Worm (Caenorhabditis elegans) whole organism, L4 larva: ENCODE results near the gene rop-1.

Experiments used
- F10B5.3 ChIP-seq: sonication (generic microtip); optimal IDR thresholded peaks from 2 replicates; lab custom pipeline; 2016; ENCODE audit warnings: mild to moderate bottlenecking, missing genetic modification characterization, missing compliant biosample characterization
- F44E2.7 ChIP-seq: fragments of 200-800 bp; sonication (Bioruptor generic); IDR thresholded peaks from 2 replicates; pipeline ENCODE4 v2.1.2; 2022; ENCODE audit warnings: missing genetic modification characterization, missing compliant biosample characterization
- Y105C5A.15 ChIP-seq: fragments of 200-800 bp; sonication (Bioruptor generic); IDR thresholded peaks from 2 replicates; pipeline ENCODE4 v1.3.6; 2022; ENCODE audit warnings: missing genetic modification characterization, missing compliant biosample characterization
- ZK546.5 ChIP-seq, 2 experiments: sonication (generic microtip); optimal IDR thresholded peaks; 2 replicates each; lab custom pipeline; 2017; ENCODE audit warnings: missing biosample characterization in 2 of 2, missing genetic modification characterization in 2 of 2
- ama-1 ChIP-seq: fragments of 150-350 bp; optimal IDR thresholded peaks from 2 replicates; lab custom pipeline; 2014; ENCODE audit warnings: inconsistent platforms, mixed read lengths
- attf-4 ChIP-seq: sonication (generic microtip); optimal IDR thresholded peaks from 3 replicates; lab custom pipeline; 2017; ENCODE audit warnings: missing biosample characterization, missing genetic modification characterization
- ceh-20 ChIP-seq: fragments of 200-800 bp; sonication (Bioruptor generic); IDR thresholded peaks from 2 replicates; pipeline ENCODE4 v1.3.6; 2022; ENCODE audit warnings: missing genetic modification reagents, missing genetic modification characterization, missing compliant biosample characterization
- ceh-44 ChIP-seq: fragments of 200-800 bp; sonication (Bioruptor generic); IDR thresholded peaks from 2 replicates; pipeline ENCODE4 v1.3.6; 2022; ENCODE audit warnings: missing genetic modification reagents, missing genetic modification characterization, missing compliant biosample characterization
- ctbp-1 ChIP-seq: fragments of 200-800 bp; sonication (Bioruptor generic); IDR thresholded peaks from 2 replicates; pipeline ENCODE4 v1.3.6; 2022; ENCODE audit warnings: missing genetic modification reagents, missing genetic modification characterization, missing compliant biosample characterization
- dmd-8 ChIP-seq: fragments of 200-800 bp; sonication (Bioruptor generic); IDR thresholded peaks from 2 replicates; pipeline ENCODE4 v1.3.6; 2022; ENCODE audit warnings: missing genetic modification characterization, missing compliant biosample characterization
- dmd-9 ChIP-seq: fragments of 200-800 bp; sonication (Bioruptor generic); IDR thresholded peaks from 2 replicates; pipeline ENCODE4 v1.3.6; 2022; ENCODE audit warnings: missing genetic modification reagents, missing genetic modification characterization, missing compliant biosample characterization
- fkh-10 ChIP-seq: fragments of 150-350 bp; optimal IDR thresholded peaks from 2 replicates; lab custom pipeline; 2014; ENCODE audit warnings: missing biosample characterization, missing genetic modification reagents, missing genetic modification characterization
- fos-1 ChIP-seq: fragments of 150-350 bp; optimal IDR thresholded peaks from 2 replicates; lab custom pipeline; 2014; ENCODE audit warnings: missing biosample characterization, missing genetic modification characterization
- gei-8 ChIP-seq: fragments of 200-800 bp; sonication (Bioruptor generic); optimal IDR thresholded peaks from 2 replicates; lab custom pipeline; 2018; ENCODE audit warnings: mild to moderate bottlenecking, missing genetic modification characterization, missing compliant biosample characterization
- lim-7 ChIP-seq: fragments of 200-800 bp; sonication (Bioruptor generic); IDR thresholded peaks from 2 replicates; pipeline ENCODE4 v1.3.6; 2022; ENCODE audit warnings: missing genetic modification characterization, missing compliant biosample characterization
- lir-3 ChIP-seq: sonication (generic microtip); optimal IDR thresholded peaks from 2 replicates; lab custom pipeline; 2016; ENCODE audit warnings: mild to moderate bottlenecking, missing genetic modification characterization, missing compliant biosample characterization
- mdl-1 ChIP-seq, 2 experiments: fragments of 150-350 bp in 1 of 2; sonication (generic microtip) in 1 of 2; optimal IDR thresholded peaks; 2 replicates each; lab custom pipeline; 2014 to 2017; ENCODE audit warnings: missing biosample characterization in 2 of 2, missing genetic modification characterization in 2 of 2
- mdt-29 ChIP-seq: fragments of 200-800 bp; sonication (Bioruptor generic); IDR thresholded peaks from 2 replicates; pipeline ENCODE4 v1.3.6; 2022; ENCODE audit warnings: missing genetic modification reagents, missing genetic modification characterization, missing compliant biosample characterization
- mep-1 ChIP-seq: fragments of 150-350 bp; sonication (generic microtip); optimal IDR thresholded peaks from 3 replicates; lab custom pipeline; 2014; ENCODE audit warnings: missing biosample characterization, missing genetic modification characterization
- mxl-2 ChIP-seq: fragments of 200-800 bp; sonication (Bioruptor generic); conservative IDR thresholded peaks from 2 replicates; pipeline ENCODE4 v1.3.6; 2022; ENCODE audit warnings: missing genetic modification reagents, missing genetic modification characterization, missing compliant biosample characterization
- nhr-11 ChIP-seq: fragments of 150-350 bp; optimal IDR thresholded peaks from 2 replicates; lab custom pipeline; 2014; ENCODE audit warnings: missing biosample characterization, missing genetic modification characterization
- nhr-111 ChIP-seq: fragments of 200-800 bp; sonication (Bioruptor generic); optimal IDR thresholded peaks from 2 replicates; lab custom pipeline; 2018; ENCODE audit warnings: mild to moderate bottlenecking, missing genetic modification characterization, missing compliant biosample characterization
- nhr-25 ChIP-seq: sonication (generic microtip); optimal IDR thresholded peaks from 2 replicates; lab custom pipeline; 2017; ENCODE audit warnings: missing genetic modification characterization, mild to moderate bottlenecking, missing compliant biosample characterization, antibody characterized with exemption, moderate library complexity, borderline replicate concordance; ENCODE audit not compliant: insufficient read depth
- nhr-28 ChIP-seq: fragments of 150-350 bp; optimal IDR thresholded peaks from 2 replicates; lab custom pipeline; 2014; ENCODE audit warnings: missing biosample characterization, missing genetic modification characterization
- nhr-42 ChIP-seq: fragments of 200-800 bp; sonication (Bioruptor generic); IDR thresholded peaks from 2 replicates; pipeline ENCODE4 v1.3.6; 2022; ENCODE audit warnings: missing genetic modification characterization, missing compliant biosample characterization
- nhr-77 ChIP-seq: fragments of 150-350 bp; optimal IDR thresholded peaks from 2 replicates; lab custom pipeline; 2014; ENCODE audit warnings: missing biosample characterization, missing genetic modification characterization
- pha-4 ChIP-seq, 2 experiments: fragments of 150-350 bp in 1 of 2; fragments of 200-800 bp in 1 of 2; sonication (Bioruptor generic) in 1 of 2; IDR thresholded peaks in 1 of 2; optimal IDR thresholded peaks in 1 of 2; 2 replicates each; pipeline versions ENCODE4 v1.3.6 to Lab custom; 2014 to 2022; ENCODE audit warnings: missing genetic modification characterization in 2 of 2, missing genetic modification reagents in 2 of 2, missing biosample characterization in 1 of 2, missing compliant biosample characterization in 1 of 2
- pqm-1 ChIP-seq: sonication (generic microtip); optimal IDR thresholded peaks from 2 replicates; lab custom pipeline; 2017; ENCODE audit warnings: missing biosample characterization, missing genetic modification characterization
- spr-3 ChIP-seq: fragments of 200-800 bp; sonication (Bioruptor generic); optimal IDR thresholded peaks from 2 replicates; lab custom pipeline; 2018; ENCODE audit warnings: mild to moderate bottlenecking, missing genetic modification characterization, missing compliant biosample characterization
- tag-97 ChIP-seq: fragments of 200-800 bp; sonication (Bioruptor generic); IDR thresholded peaks from 2 replicates; pipeline ENCODE4 v1.3.6; 2022; ENCODE audit warnings: missing genetic modification characterization, missing compliant biosample characterization
- unc-130 ChIP-seq: sonication (generic microtip); optimal IDR thresholded peaks from 2 replicates; lab custom pipeline; 2016; ENCODE audit warnings: missing genetic modification reagents, missing genetic modification characterization, missing compliant biosample characterization
- unc-62 ChIP-seq, 3 experiments: fragments of 150-350 bp in 1 of 3; sonication (generic microtip); optimal IDR thresholded peaks in 2 of 3; peaks in 1 of 3; 1 replicate in 1 of 3; 2 replicates in 2 of 3; lab custom pipeline; 2014 to 2017; ENCODE audit warnings: missing biosample characterization in 3 of 3, missing genetic modification characterization in 3 of 3, missing genetic modification reagents in 3 of 3, missing genotype in 1 of 3
- vab-7 ChIP-seq: fragments of 200-800 bp; sonication (Bioruptor generic); IDR thresholded peaks from 2 replicates; pipeline ENCODE4 v1.3.6; 2022; ENCODE audit warnings: missing genetic modification reagents, missing genetic modification characterization, missing compliant biosample characterization
- ztf-11 ChIP-seq: fragments of 150-350 bp; optimal IDR thresholded peaks from 2 replicates; lab custom pipeline; 2014; ENCODE audit warnings: missing biosample characterization, missing genetic modification characterization

Gene rop-1

DNA sequence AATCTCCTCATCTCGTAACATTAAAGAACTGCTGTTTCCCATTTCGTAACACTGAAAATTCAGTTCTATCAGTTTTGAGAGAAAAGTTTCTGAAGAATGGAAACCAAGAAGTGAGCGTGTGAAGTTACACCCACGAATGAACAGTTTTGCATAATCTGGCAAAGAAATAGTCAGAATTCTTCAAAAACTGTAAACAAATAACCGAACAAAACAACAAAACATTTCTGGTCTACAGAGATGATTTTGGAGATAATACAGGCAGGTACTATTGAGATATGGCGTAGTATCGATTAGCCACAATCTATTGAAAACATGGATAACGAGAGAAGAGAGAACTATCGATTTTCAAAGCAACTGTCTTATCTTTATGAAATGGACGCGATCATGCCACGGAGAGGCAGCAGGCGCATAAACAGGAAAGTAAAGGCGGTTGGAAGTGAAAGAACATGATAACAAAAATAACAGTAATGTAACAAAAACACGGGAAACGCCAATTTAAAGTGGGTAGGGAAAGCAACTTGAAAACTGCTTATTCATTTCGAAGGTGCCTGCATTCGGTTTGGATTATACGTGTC lies 51.3 kb downstream of the rop-1 start, which contains the start of gene chpf-1 (continued):
- TF ChIP-seq dmd-9 (GFP tag; lab: Robert Waterston, UW): no peak
- TF ChIP-seq ama-1 (lab: Kevin White, UChicago): no peak
- TF ChIP-seq nhr-77 (tag; lab: Kevin White, UChicago): no peak
- TF ChIP-seq nhr-42: no peak
- no peak for TF ChIP-seq ceh-44
- peak in 1 of 2 experiments; percentile 46 for TF ChIP-seq mdl-1 (tag; optimal IDR thresholded peaks at IDR 0.05; lab: Kevin White, UChicago)
- no peak for TF ChIP-seq spr-3
- peak; percentile 23 for TF ChIP-seq nhr-25 (tag; lab: Kevin White, UChicago)
- no peak for TF ChIP-seq lir-3 (tag; lab: Kevin White, UChicago)
- no peak for TF ChIP-seq F44E2.7 (GFP tag; lab: Robert Waterston, UW)
- no peak for TF ChIP-seq nhr-11 (tag; lab: Kevin White, UChicago)
- no peak for TF ChIP-seq fkh-10 (GFP tag; lab: Kevin White, UChicago)
- TF ChIP-seq nhr-111: no peak
- no peak for TF ChIP-seq vab-7 (GFP tag; lab: Robert Waterston, UW)
- no peak for TF ChIP-seq ZK546.5 (tag; optimal IDR thresholded peaks at IDR 0.05; lab: Kevin White, UChicago)
- no peak for TF ChIP-seq unc-130 (GFP tag; lab: Kevin White, UChicago)
- TF ChIP-seq mep-1 (tag; lab: Kevin White, UChicago): peak; percentile 14
- TF ChIP-seq Y105C5A.15 (GFP tag; lab: Robert Waterston, UW): no peak
- TF ChIP-seq lim-7 (GFP tag; lab: Robert Waterston, UW): no peak
- no peak for TF ChIP-seq F10B5.3 (tag; lab: Kevin White, UChicago)
- peak; percentile 81 for TF ChIP-seq nhr-28 (tag; lab: Kevin White, UChicago)
- TF ChIP-seq fos-1: no peak
- TF ChIP-seq tag-97: no peak
- TF ChIP-seq pqm-1 (tag; lab: Kevin White, UChicago): peak; percentile 84
- no peak for TF ChIP-seq dmd-8
- TF ChIP-seq attf-4 (tag; lab: Kevin White, UChicago): no peak
- TF ChIP-seq gei-8 (GFP tag; lab: Kevin White, UChicago): no peak
- no peak for TF ChIP-seq unc-62 (GFP tag; optimal IDR thresholded peaks at IDR 0.05 in 1 of 2; lab: Kevin White, UChicago)
- no peak for TF ChIP-seq unc-62 (tag; optimal IDR thresholded peaks at IDR 0.05; lab: Kevin White, UChicago)
- no peak for TF ChIP-seq ztf-11 (tag; lab: Kevin White, UChicago)
- no peak for TF ChIP-seq mdt-29 (GFP tag; lab: Robert Waterston, UW)
- no peak for TF ChIP-seq ceh-20 (GFP tag; lab: Robert Waterston, UW)
- TF ChIP-seq ctbp-1 (GFP tag; lab: Robert Waterston, UW): no peak
- TF ChIP-seq pha-4 (GFP tag; IDR thresholded peaks at IDR 0.05; lab: Robert Waterston, UW): no peak
- no peak for TF ChIP-seq pha-4 (tag; optimal IDR thresholded peaks at IDR 0.05; lab: Kevin White, UChicago)
- TF ChIP-seq mxl-2: no peak
